Fruit fly (Drosophila melanogaster): ENCODE data around the gene CG7394.
A peak's percentile ranks its signal among the peaks of the same experiment; 100 is the strongest.

Gene CG7394

dm6 chr3L:11609153-11609809 is 47.5 kb downstream of the CG7394 start, which contains the start of gene Duba (continued):
- TF ChIP-seq Gug (GFP tag; IDR thresholded peaks at IDR 0.05) = peak; percentile 14; the same call in 1 of the 4 replicates
- TF ChIP-seq Ets97D (GFP tag; optimal IDR thresholded peaks at IDR 0.05) = peak; percentile 36
- no peak for TF ChIP-seq CG13894 (tag; optimal IDR thresholded peaks at IDR 0.05)
- TF ChIP-seq fru (optimal IDR thresholded peaks at IDR 0.05) = no peak
- TF ChIP-seq nmo (GFP tag; optimal IDR thresholded peaks at IDR 0.05) = peak; percentile 67
- TF ChIP-seq CG7357 (GFP tag; IDR thresholded peaks at IDR 0.05) = peak; percentile 84
- TF ChIP-seq pzg (GFP tag; optimal IDR thresholded peaks at IDR 0.05) = peak; percentile 51
- TF ChIP-seq Ptx1 (GFP tag; IDR thresholded peaks at IDR 0.05) = peak; percentile 27; the same call in 1 of the 2 replicates
- TF ChIP-seq BEAF-32 (GFP tag; optimal IDR thresholded peaks at IDR 0.05) = peak; percentile 39
- no peak for TF ChIP-seq Gsc (GFP tag; IDR thresholded peaks at IDR 0.05)
- 0 out of 3 replicates have a peak, but pooled peaks have one; percentile 6 for TF ChIP-seq knrl (GFP tag; IDR thresholded peaks at IDR 0.05; ENCODE audit: partially characterized antibody)
- TF ChIP-seq sens (GFP tag) = peak; percentile 87
- peak in 1 of 2 experiments; percentile 23 for TF ChIP-seq crp (GFP tag; optimal IDR thresholded peaks at IDR 0.05)
- no peak for TF ChIP-seq hb (GFP tag; IDR thresholded peaks at IDR 0.05; ENCODE audit: partially characterized antibody)
- peak; percentile 29; the same call in 1 of the 3 replicates for TF ChIP-seq CG6791 (GFP tag; IDR thresholded peaks at IDR 0.05; ENCODE audit: partially characterized antibody)
- TF ChIP-seq CG2202 (tag; optimal IDR thresholded peaks at IDR 0.05) = no peak
- TF ChIP-seq CG32532 (GFP tag; IDR thresholded peaks at IDR 0.05) = peak; percentile 11; the same call in 1 of the 2 replicates
- peak; percentile 43 for TF ChIP-seq CG2712 (tag; optimal IDR thresholded peaks at IDR 0.05)
- peak; percentile 77 for TF ChIP-seq CG10267 (tag; optimal IDR thresholded peaks at IDR 0.05)
- peak; percentile 27; the same call in 1 of the 2 replicates for TF ChIP-seq MBD-R2 (GFP tag; IDR thresholded peaks at IDR 0.05)
- peak; percentile 47 for TF ChIP-seq phol (tag; optimal IDR thresholded peaks at IDR 0.05)
- TF ChIP-seq cg (GFP tag; optimal IDR thresholded peaks at IDR 0.05) = peak; percentile 84
- peak; percentile 24 for TF ChIP-seq Xbp1 (GFP tag; optimal IDR thresholded peaks at IDR 0.05)
- TF ChIP-seq CG11723 (GFP tag; optimal IDR thresholded peaks at IDR 0.05) = no peak
- 0 out of 3 replicates have a peak, but pooled peaks have one; percentile 20 for TF ChIP-seq CG16813 (GFP tag; IDR thresholded peaks at IDR 0.05; ENCODE audit: partially characterized antibody)
- TF ChIP-seq CG17186 (GFP tag; optimal IDR thresholded peaks at IDR 0.05) = no peak
- TF ChIP-seq chm (GFP tag; IDR thresholded peaks at IDR 0.05) = no peak
- TF ChIP-seq sob (GFP tag; IDR thresholded peaks at IDR 0.05) = no peak
- TF ChIP-seq CG6813 (GFP tag; optimal IDR thresholded peaks at IDR 0.05) = no peak
- TF ChIP-seq NfI (GFP tag; optimal IDR thresholded peaks at IDR 0.05) = no peak
- peak; percentile 42 for TF ChIP-seq trem (tag; optimal IDR thresholded peaks at IDR 0.05)
- TF ChIP-seq CG12104 (GFP tag; optimal IDR thresholded peaks at IDR 0.05) = no peak
- no peak for TF ChIP-seq CG1233 (GFP tag; optimal IDR thresholded peaks at IDR 0.05)
- no peak for TF ChIP-seq Tbp (GFP tag; optimal IDR thresholded peaks at IDR 0.05)
- no peak for TF ChIP-seq CG8944 (GFP tag; optimal IDR thresholded peaks at IDR 0.05)
- TF ChIP-seq CG17612 (GFP tag; IDR thresholded peaks at IDR 0.05) = no peak
- no peak for TF ChIP-seq dimm (GFP tag; IDR thresholded peaks at IDR 0.05)
- TF ChIP-seq CTCF (GFP tag; optimal IDR thresholded peaks at IDR 0.05) = peak; percentile 73
- no peak for TF ChIP-seq ap (GFP tag; IDR thresholded peaks at IDR 0.05)
- TF ChIP-seq Lhr (GFP tag; optimal IDR thresholded peaks at IDR 0.05) = peak; percentile 56
- no peak for TF ChIP-seq Hr51 (GFP tag; optimal IDR thresholded peaks at IDR 0.05)
- TF ChIP-seq zen (tag; optimal IDR thresholded peaks at IDR 0.05) = peak; percentile 10
- TF ChIP-seq CG2875 (GFP tag; optimal IDR thresholded peaks at IDR 0.05) = no peak
- no peak for TF ChIP-seq klu (GFP tag; IDR thresholded peaks at IDR 0.05)
- peak; percentile 13 for TF ChIP-seq CG15514 (GFP tag; optimal IDR thresholded peaks at IDR 0.05)
- 0 out of 2 replicates have a peak, but pooled peaks have one; percentile 11 for TF ChIP-seq amos (GFP tag; IDR thresholded peaks at IDR 0.05; ENCODE audit: partially characterized antibody)
- no peak for TF ChIP-seq zfh2 (GFP tag; optimal IDR thresholded peaks at IDR 0.05)
- no peak for TF ChIP-seq sr (GFP tag; IDR thresholded peaks at IDR 0.05)
- peak; percentile 62; the same call in 2 of the 3 replicates for TF ChIP-seq row (GFP tag; IDR thresholded peaks at IDR 0.05)

Data from whole organism, embryonic.